Worm (Caenorhabditis elegans): ENCODE data around the gene mtss-1.

mtss-1 gene

ce11 chrIII:8799964-8800795 lies 32.1 kb downstream of the mtss-1 start, which contains the start of gene F54F2.6:
F54F2.6 (minus strand) TSS chrIII:8800701.
- TF ChIP-seq jun-1 (tag; optimal IDR thresholded peaks at IDR 0.05): peak; percentile 91
- TF ChIP-seq mml-1 (tag; optimal IDR thresholded peaks at IDR 0.05): no peak
- TF ChIP-seq lin-15B (tag; optimal IDR thresholded peaks at IDR 0.05): peak; percentile 58
- TF ChIP-seq nhr-76 (tag; optimal IDR thresholded peaks at IDR 0.05): no peak
- peak; percentile 37 for TF ChIP-seq ama-1 (optimal IDR thresholded peaks at IDR 0.05)
- TF ChIP-seq aly-2 (tag; optimal IDR thresholded peaks at IDR 0.05): no peak
- peak; percentile 57 for TF ChIP-seq R02D3.7 (tag; optimal IDR thresholded peaks at IDR 0.05)
- TF ChIP-seq ZK546.5 (tag; optimal IDR thresholded peaks at IDR 0.05): no peak
- peak; percentile 50 for TF ChIP-seq nhr-77 (tag; optimal IDR thresholded peaks at IDR 0.05)
- peak; percentile 93 for TF ChIP-seq pha-4 (tag; optimal IDR thresholded peaks at IDR 0.05)
- TF ChIP-seq tbx-2 (tag; optimal IDR thresholded peaks at IDR 0.05): peak; percentile 85
- peak; percentile 38 for TF ChIP-seq pqm-1 (tag; optimal IDR thresholded peaks at IDR 0.05)
- peak; percentile 71 for TF ChIP-seq elt-2 (tag; optimal IDR thresholded peaks at IDR 0.05)
- no peak for TF ChIP-seq ztf-4 (tag; optimal IDR thresholded peaks at IDR 0.05)
- TF ChIP-seq nhr-28 (tag; optimal IDR thresholded peaks at IDR 0.05): no peak
- peak; percentile 94 for TF ChIP-seq mdl-1 (tag; optimal IDR thresholded peaks at IDR 0.05)
- TF ChIP-seq snpc-4 (tag; optimal IDR thresholded peaks at IDR 0.05): peak; percentile 75
- no peak for TF ChIP-seq skn-1 (tag; optimal IDR thresholded peaks at IDR 0.05)
- peak; percentile 80 for TF ChIP-seq lsy-12 (tag; optimal IDR thresholded peaks at IDR 0.05)
- TF ChIP-seq daf-12 (tag; optimal IDR thresholded peaks at IDR 0.05): no peak
- peak; percentile 40 for TF ChIP-seq nhr-23 (tag; optimal IDR thresholded peaks at IDR 0.05)
- TF ChIP-seq unc-39 (tag; optimal IDR thresholded peaks at IDR 0.05): peak; percentile 44
- TF ChIP-seq nhr-12 (tag; optimal IDR thresholded peaks at IDR 0.05): no peak
- no peak for TF ChIP-seq fos-1 (tag; optimal IDR thresholded peaks at IDR 0.05)
- TF ChIP-seq nhr-25 (tag; optimal IDR thresholded peaks at IDR 0.05): peak; percentile 44
- no peak for TF ChIP-seq eor-1 (tag; optimal IDR thresholded peaks at IDR 0.05)
- no peak for TF ChIP-seq nhr-67 (tag; optimal IDR thresholded peaks at IDR 0.05)
- TF ChIP-seq nhr-11 (tag; optimal IDR thresholded peaks at IDR 0.05): peak; percentile 84
- peak; percentile 24 for TF ChIP-seq ceh-9 (tag; optimal IDR thresholded peaks at IDR 0.05)
- TF ChIP-seq fkh-2 (tag; optimal IDR thresholded peaks at IDR 0.05): peak; percentile 52
- TF ChIP-seq lin-39 (tag; optimal IDR thresholded peaks at IDR 0.05): peak; percentile 88
- TF ChIP-seq elt-1 (tag; optimal IDR thresholded peaks at IDR 0.05): peak; percentile 78
- TF ChIP-seq ceh-82 (tag; optimal IDR thresholded peaks at IDR 0.05): peak; percentile 40
- TF ChIP-seq ceh-28 (tag; optimal IDR thresholded peaks at IDR 0.05): peak; percentile 87
- TF ChIP-seq nhr-43 (tag; optimal IDR thresholded peaks at IDR 0.05; ENCODE audit: poor library complexity, severe bottlenecking): peak; percentile 59
- peak; percentile 95 for TF ChIP-seq unc-62 (GFP tag; optimal IDR thresholded peaks at IDR 0.05)
- no peak for TF ChIP-seq ceh-16 (tag; optimal IDR thresholded peaks at IDR 0.05)
- no peak for TF ChIP-seq ztf-11 (tag; optimal IDR thresholded peaks at IDR 0.05)
- no peak for TF ChIP-seq elt-3 (tag; optimal IDR thresholded peaks at IDR 0.05)
- TF ChIP-seq sea-2 (GFP tag; optimal IDR thresholded peaks at IDR 0.05): peak; percentile 31
- TF ChIP-seq nhr-237 (tag; optimal IDR thresholded peaks at IDR 0.05): no peak
- peak; percentile 76 for TF ChIP-seq zag-1 (tag; optimal IDR thresholded peaks at IDR 0.05)
- TF ChIP-seq nfya-1 (tag; optimal IDR thresholded peaks at IDR 0.05; ENCODE audit: insufficient read depth): peak; percentile 92
- TF ChIP-seq fkh-10 (GFP tag; optimal IDR thresholded peaks at IDR 0.05): peak; percentile 76
- peak; percentile 77 for TF ChIP-seq egl-27 (tag; optimal IDR thresholded peaks at IDR 0.05)
- peak; percentile 65 for TF ChIP-seq egl-5 (tag; optimal IDR thresholded peaks at IDR 0.05)
- TF ChIP-seq hmg-11 (tag; optimal IDR thresholded peaks at IDR 0.05): peak; percentile 90
